Worm (Caenorhabditis elegans): Measurements from ENCODE around the gene pqn-80.

DNA sequence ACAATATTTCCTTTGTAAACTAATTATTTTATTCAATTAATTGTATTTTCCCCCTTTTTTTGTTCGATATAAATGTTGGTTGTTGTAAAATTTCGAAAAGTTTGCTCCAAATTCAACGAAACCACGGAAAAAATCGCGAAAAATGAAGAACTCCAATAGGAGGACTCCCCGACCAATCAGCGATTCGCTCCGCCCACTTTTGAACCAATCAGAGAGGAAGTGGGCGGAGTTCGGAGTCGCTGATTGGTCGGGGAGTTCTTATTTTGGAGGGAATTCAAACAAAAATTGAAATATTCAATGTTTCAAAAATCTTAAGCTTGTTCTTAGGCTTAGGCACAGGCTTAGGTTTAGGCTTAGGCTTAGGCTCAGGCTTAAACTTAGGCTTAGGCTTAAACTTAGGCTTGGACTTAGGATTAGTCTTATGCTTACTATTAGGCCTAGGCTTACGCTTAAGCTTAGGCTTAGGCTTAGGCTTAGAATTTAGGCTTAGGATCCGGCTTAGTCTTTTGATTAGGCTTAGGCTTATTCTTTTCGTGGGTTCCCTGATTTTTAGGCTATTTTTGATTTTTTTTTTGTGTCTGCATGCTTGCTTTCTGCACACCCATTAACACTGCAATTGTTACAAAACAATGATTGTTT, 14.1 kb downstream of the pqn-80 start:
- TF ChIP-seq flt-1 (GFP tag; IDR thresholded peaks at IDR 0.05) (no peak), pes-1 (GFP tag; IDR thresholded peaks at IDR 0.05) (no peak)

Data from whole organism, early embryonic.